In genomic region chrX:3371264-3371663, ce11 we compare ENCODE assay signal across 4 worm cellular contexts.
TF ChIP-seq lines count a peak whose summit lies in the region.

No protein-coding gene starts in this region.

TF ChIP-seq in whole organism, L2 larva, 48 proteins besides CTCF, POLR2A, EP300 and RAD21 (continues in another document):
- TF ChIP-seq lin-11 (tag; optimal IDR thresholded peaks at IDR 0.05; lab: Kevin White, UChicago) (peak; percentile 7), peb-1 (tag; optimal IDR thresholded peaks at IDR 0.05; lab: Kevin White, UChicago) (no peak), sma-3 (GFP tag; optimal IDR thresholded peaks at IDR 0.05; lab: Kevin White, UChicago) (peak; percentile 40), nhr-6 (tag; optimal IDR thresholded peaks at IDR 0.05; lab: Kevin White, UChicago) (peak; percentile 4), crh-2 (tag; optimal IDR thresholded peaks at IDR 0.05; lab: Kevin White, UChicago) (peak; percentile 47), R02D3.7 (tag; optimal IDR thresholded peaks at IDR 0.05; lab: Kevin White, UChicago) (no peak), nhr-10 (tag; optimal IDR thresholded peaks at IDR 0.05; lab: Kevin White, UChicago) (no peak), ztf-1 (GFP tag; conservative IDR thresholded peaks at IDR 0.05; lab: Robert Waterston, UW) (no peak), ceh-16 (tag; optimal IDR thresholded peaks at IDR 0.05; lab: Kevin White, UChicago) (no peak), gmeb-1 (tag; optimal IDR thresholded peaks at IDR 0.05; lab: Kevin White, UChicago) (peak; percentile 64), zag-1 (tag; optimal IDR thresholded peaks at IDR 0.05; lab: Kevin White, UChicago) (no peak), ztf-4 (tag; optimal IDR thresholded peaks at IDR 0.05; lab: Kevin White, UChicago) (no peak), lsy-2 (tag; optimal IDR thresholded peaks at IDR 0.05; lab: Kevin White, UChicago) (peak in 1 of 2 experiments; percentile 32), nhr-25 (tag; optimal IDR thresholded peaks at IDR 0.05; lab: Kevin White, UChicago) (peak; percentile 34), dmd-4 (tag; optimal IDR thresholded peaks at IDR 0.05; lab: Kevin White, UChicago) (no peak), sem-4 (tag; optimal IDR thresholded peaks at IDR 0.05; lab: Kevin White, UChicago) (peak; percentile 53), mab-5 (tag; optimal IDR thresholded peaks at IDR 0.05; lab: Kevin White, UChicago) (peak; percentile 30), nhr-23 (tag; optimal IDR thresholded peaks at IDR 0.05; lab: Kevin White, UChicago) (no peak), sma-9 (GFP tag; optimal IDR thresholded peaks at IDR 0.05; lab: Kevin White, UChicago) (peak; percentile 72), sma-9 (tag; optimal IDR thresholded peaks at IDR 0.05; lab: Kevin White, UChicago) (no peak), F13H6.1 (tag; optimal IDR thresholded peaks at IDR 0.05; lab: Kevin White, UChicago) (peak; percentile 67), unc-55 (GFP tag; optimal IDR thresholded peaks at IDR 0.05; lab: Kevin White, UChicago) (peak; percentile 73), nhr-12 (tag; optimal IDR thresholded peaks at IDR 0.05; lab: Kevin White, UChicago) (no peak), ceh-82 (tag; optimal IDR thresholded peaks at IDR 0.05; lab: Kevin White, UChicago) (no peak)

TF ChIP-seq in whole organism, L4 larva, 104 proteins besides CTCF, POLR2A, EP300 and RAD21 (continues in another document):
- TF ChIP-seq Y48G9A.11 (GFP tag; IDR thresholded peaks at IDR 0.05; lab: Robert Waterston, UW) (peak; percentile 82), tag-97 (GFP tag; IDR thresholded peaks at IDR 0.05; lab: Robert Waterston, UW) (no peak), lin-13 (GFP tag; optimal IDR thresholded peaks at IDR 0.05; lab: Kevin White, UChicago) (peak; percentile 23), dmd-8 (GFP tag; IDR thresholded peaks at IDR 0.05; lab: Robert Waterston, UW) (peak; percentile 92), nhr-237 (tag; optimal IDR thresholded peaks at IDR 0.05; lab: Kevin White, UChicago) (no peak), ceh-82 (tag; optimal IDR thresholded peaks at IDR 0.05; lab: Kevin White, UChicago) (no peak), saeg-2 (GFP tag; IDR thresholded peaks at IDR 0.05; lab: Robert Waterston, UW) (peak; percentile 71; the same call in 1 of the 2 replicates), dmd-9 (GFP tag; IDR thresholded peaks at IDR 0.05; lab: Robert Waterston, UW) (no peak; the same call in 1 of the 2 replicates), nhr-6 (tag; optimal IDR thresholded peaks at IDR 0.05; lab: Kevin White, UChicago) (no peak), Y105C5A.15 (GFP tag; IDR thresholded peaks at IDR 0.05; lab: Robert Waterston, UW) (peak; percentile 98), mdl-1 (tag; optimal IDR thresholded peaks at IDR 0.05; lab: Kevin White, UChicago) (peak in 1 of 2 experiments; percentile 56), hlh-30 (tag; optimal IDR thresholded peaks at IDR 0.05; lab: Kevin White, UChicago; ENCODE audit: insufficient read depth) (peak; percentile 72), nhr-28 (tag; optimal IDR thresholded peaks at IDR 0.05; lab: Kevin White, UChicago) (peak; percentile 37), ctbp-1 (GFP tag; IDR thresholded peaks at IDR 0.05; lab: Robert Waterston, UW) (peak; percentile 88), nhr-77 (tag; optimal IDR thresholded peaks at IDR 0.05; lab: Kevin White, UChicago) (peak; percentile 60), nhr-111 (GFP tag; optimal IDR thresholded peaks at IDR 0.05; lab: Kevin White, UChicago) (peak; percentile 66), php-3 (GFP tag; IDR thresholded peaks at IDR 0.05; lab: Robert Waterston, UW) (peak; percentile 51; the same call in 1 of the 2 replicates), lin-29 (GFP tag; IDR thresholded peaks at IDR 0.05; lab: Robert Waterston, UW) (peak; percentile 75), ceh-20 (GFP tag; IDR thresholded peaks at IDR 0.05; lab: Robert Waterston, UW) (peak; percentile 81), cey-2 (tag; optimal IDR thresholded peaks at IDR 0.05; lab: Kevin White, UChicago; ENCODE audit: borderline replicate concordance, insufficient read depth) (no peak), nhr-42 (GFP tag; IDR thresholded peaks at IDR 0.05; lab: Robert Waterston, UW) (peak; percentile 81), gei-8 (GFP tag; optimal IDR thresholded peaks at IDR 0.05; lab: Kevin White, UChicago) (peak; percentile 81), daf-12 (tag; optimal IDR thresholded peaks at IDR 0.05; lab: Kevin White, UChicago) (no peak)

TF ChIP-seq in whole organism, late embryonic, 69 proteins besides CTCF, POLR2A, EP300 and RAD21 (continues in another document):
- peak; percentile 61 for TF ChIP-seq hlh-8 (tag; optimal IDR thresholded peaks at IDR 0.05; lab: Kevin White, UChicago)
- no peak for TF ChIP-seq pax-1 (tag; optimal IDR thresholded peaks at IDR 0.05; lab: Kevin White, UChicago)
- peak; percentile 79 for TF ChIP-seq ceh-34 (tag; optimal IDR thresholded peaks at IDR 0.05; lab: Kevin White, UChicago)
- peak; percentile 57 for TF ChIP-seq ceh-9 (tag; optimal IDR thresholded peaks at IDR 0.05; lab: Kevin White, UChicago)
- TF ChIP-seq ama-1 (optimal IDR thresholded peaks at IDR 0.05; lab: Kevin White, UChicago) = no peak
- TF ChIP-seq fax-1 (tag; optimal IDR thresholded peaks at IDR 0.05; lab: Kevin White, UChicago) = peak; percentile 61
- peak; percentile 88 for TF ChIP-seq unc-3 (GFP tag; conservative IDR thresholded peaks at IDR 0.05; lab: Robert Waterston, UW)
- peak; percentile 52 for TF ChIP-seq unc-3 (tag; optimal IDR thresholded peaks at IDR 0.05; lab: Kevin White, UChicago)
- no peak for TF ChIP-seq nhr-11 (tag; optimal IDR thresholded peaks at IDR 0.05; lab: Kevin White, UChicago)
- peak; percentile 83 for TF ChIP-seq hlh-13 (GFP tag; optimal IDR thresholded peaks at IDR 0.05; lab: Kevin White, UChicago)
- peak; percentile 62 for TF ChIP-seq rnt-1 (tag; optimal IDR thresholded peaks at IDR 0.05; lab: Kevin White, UChicago)
- TF ChIP-seq hlh-15 (tag; optimal IDR thresholded peaks at IDR 0.05; lab: Kevin White, UChicago) = peak; percentile 64
- peak; percentile 79 for TF ChIP-seq ceh-24 (tag; optimal IDR thresholded peaks at IDR 0.05; lab: Kevin White, UChicago)
- no peak for TF ChIP-seq pha-4 (tag; optimal IDR thresholded peaks at IDR 0.05; lab: Kevin White, UChicago)
- TF ChIP-seq tbx-7 (tag; optimal IDR thresholded peaks at IDR 0.05; lab: Kevin White, UChicago) = no peak
- peak; percentile 87 for TF ChIP-seq madf-2 (tag; optimal IDR thresholded peaks at IDR 0.05; lab: Kevin White, UChicago)
- TF ChIP-seq ceh-14 (tag; optimal IDR thresholded peaks at IDR 0.05; lab: Kevin White, UChicago) = peak; percentile 87
- peak; percentile 83 for TF ChIP-seq tbx-2 (tag; optimal IDR thresholded peaks at IDR 0.05; lab: Kevin White, UChicago)
- no peak for TF ChIP-seq odd-2 (tag; optimal IDR thresholded peaks at IDR 0.05; lab: Kevin White, UChicago)
- TF ChIP-seq pha-2 (tag; optimal IDR thresholded peaks at IDR 0.05; lab: Kevin White, UChicago) = peak; percentile 78
- peak; percentile 82 for TF ChIP-seq unc-86 (tag; optimal IDR thresholded peaks at IDR 0.05; lab: Kevin White, UChicago)
- TF ChIP-seq ref-2 (tag; optimal IDR thresholded peaks at IDR 0.05; lab: Kevin White, UChicago) = peak; percentile 82
- peak; percentile 82 for TF ChIP-seq nhr-232 (tag; optimal IDR thresholded peaks at IDR 0.05; lab: Kevin White, UChicago)
- TF ChIP-seq ceh-31 (tag; optimal IDR thresholded peaks at IDR 0.05; lab: Kevin White, UChicago) = peak; percentile 70
- peak; percentile 59 for TF ChIP-seq lim-6 (tag; optimal IDR thresholded peaks at IDR 0.05; lab: Kevin White, UChicago)
- peak; percentile 80 for TF ChIP-seq pat-9 (tag; optimal IDR thresholded peaks at IDR 0.05; lab: Kevin White, UChicago)

TF ChIP-seq in whole organism, mixed stage, embryonic, 35 proteins besides CTCF, POLR2A, EP300 and RAD21 (continues in another document):
- TF ChIP-seq unc-120 (tag; optimal IDR thresholded peaks at IDR 0.05; lab: Kevin White, UChicago; ENCODE audit: poor library complexity, severe bottlenecking) = peak; percentile 81
- peak; percentile 94 for TF ChIP-seq mls-2 (tag; optimal IDR thresholded peaks at IDR 0.05; lab: Kevin White, UChicago)
- peak; percentile 33 for TF ChIP-seq unc-39 (tag; optimal IDR thresholded peaks at IDR 0.05; lab: Kevin White, UChicago)
- peak; percentile 49 for TF ChIP-seq hlh-1 (tag; optimal IDR thresholded peaks at IDR 0.05; lab: Kevin White, UChicago)
- no peak for TF ChIP-seq elt-1 (tag; optimal IDR thresholded peaks at IDR 0.05; lab: Kevin White, UChicago; ENCODE audit: borderline replicate concordance, insufficient read depth)
- no peak for TF ChIP-seq nhr-76 (tag; optimal IDR thresholded peaks at IDR 0.05; lab: Kevin White, UChicago)
- peak; percentile 81 for TF ChIP-seq sem-2 (GFP tag; optimal IDR thresholded peaks at IDR 0.05; lab: Kevin White, UChicago)
- TF ChIP-seq ham-2 (GFP tag; optimal IDR thresholded peaks at IDR 0.05; lab: Kevin White, UChicago) = peak; percentile 77
- peak; percentile 94 for TF ChIP-seq drap-1 (GFP tag; optimal IDR thresholded peaks at IDR 0.05; lab: Kevin White, UChicago)
- TF ChIP-seq nhr-237 (tag; optimal IDR thresholded peaks at IDR 0.05; lab: Kevin White, UChicago) = peak; percentile 37
- TF ChIP-seq ceh-83 (GFP tag; optimal IDR thresholded peaks at IDR 0.05; lab: Kevin White, UChicago) = peak; percentile 92
- TF ChIP-seq ceh-43 (GFP tag; optimal IDR thresholded peaks at IDR 0.05; lab: Kevin White, UChicago) = peak; percentile 85
- peak; percentile 84 for TF ChIP-seq bed-3 (GFP tag; optimal IDR thresholded peaks at IDR 0.05; lab: Kevin White, UChicago)
- TF ChIP-seq sptf-1 (tag; optimal IDR thresholded peaks at IDR 0.05; lab: Kevin White, UChicago) = peak; percentile 95
- peak; percentile 19 for TF ChIP-seq lin-13 (tag; optimal IDR thresholded peaks at IDR 0.05; lab: Kevin White, UChicago)
- peak; percentile 35 for TF ChIP-seq ztf-11 (tag; optimal IDR thresholded peaks at IDR 0.05; lab: Kevin White, UChicago)
- TF ChIP-seq lin-32 (GFP tag; optimal IDR thresholded peaks at IDR 0.05; lab: Kevin White, UChicago) = peak; percentile 76
- TF ChIP-seq M03D4.4 (tag; optimal IDR thresholded peaks at IDR 0.05; lab: Kevin White, UChicago) = peak; percentile 90
- peak; percentile 29 for TF ChIP-seq lsy-2 (tag; optimal IDR thresholded peaks at IDR 0.05; lab: Kevin White, UChicago)
- TF ChIP-seq tbx-8 (GFP tag; optimal IDR thresholded peaks at IDR 0.05; lab: Kevin White, UChicago) = peak; percentile 44
- peak; percentile 24 for TF ChIP-seq nhr-12 (tag; optimal IDR thresholded peaks at IDR 0.05; lab: Kevin White, UChicago)
- TF ChIP-seq ces-1 (GFP tag; optimal IDR thresholded peaks at IDR 0.05; lab: Kevin White, UChicago) = peak; percentile 60
- peak; percentile 88 for TF ChIP-seq cnd-1 (tag; optimal IDR thresholded peaks at IDR 0.05; lab: Kevin White, UChicago)
- no peak for TF ChIP-seq blmp-1 (tag; optimal IDR thresholded peaks at IDR 0.05; lab: Kevin White, UChicago)
- peak; percentile 67 for TF ChIP-seq mep-1 (tag; optimal IDR thresholded peaks at IDR 0.05; lab: Kevin White, UChicago)
- peak; percentile 60 for TF ChIP-seq unc-62 (GFP tag; optimal IDR thresholded peaks at IDR 0.05; lab: Kevin White, UChicago)
- peak; percentile 71 for TF ChIP-seq flh-1 (GFP tag; optimal IDR thresholded peaks at IDR 0.05; lab: Kevin White, UChicago)
- TF ChIP-seq nhr-28 (tag; optimal IDR thresholded peaks at IDR 0.05; lab: Kevin White, UChicago) = no peak
- TF ChIP-seq nhr-2 (tag; optimal IDR thresholded peaks at IDR 0.05; lab: Kevin White, UChicago) = no peak
